Worm (Caenorhabditis elegans) whole organism, L1 larva: ENCODE data around the gene sre-45.

ENCODE experiments used
- aha-1 ChIP-seq: fragments of 150-350 bp; optimal IDR thresholded peaks from 2 replicates; lab custom pipeline; 2014; ENCODE audit warnings: missing biosample characterization, missing genetic modification characterization
- alr-1 ChIP-seq: fragments of 200-800 bp; sonication (Bioruptor generic); optimal IDR thresholded peaks from 2 replicates; lab custom pipeline; 2018; ENCODE audit warnings: borderline replicate concordance, mild to moderate bottlenecking, missing genetic modification characterization, missing compliant biosample characterization
- ceh-63 ChIP-seq: fragments of 200-800 bp; sonication (Bioruptor generic); optimal IDR thresholded peaks from 2 replicates; lab custom pipeline; 2018; ENCODE audit warnings: mild to moderate bottlenecking, missing genetic modification characterization, missing compliant biosample characterization
- ceh-88 ChIP-seq: fragments of 200-800 bp; sonication (Bioruptor generic); IDR thresholded peaks from 2 replicates; pipeline ENCODE4 v1.3.6; 2022; ENCODE audit warnings: missing genetic modification characterization, missing compliant biosample characterization
- fkh-10 ChIP-seq: sonication (generic microtip); optimal IDR thresholded peaks from 2 replicates; lab custom pipeline; 2017; ENCODE audit warnings: missing biosample characterization, missing genetic modification reagents, missing genetic modification characterization
- fkh-4 ChIP-seq: sonication (generic microtip); optimal IDR thresholded peaks from 2 replicates; lab custom pipeline; 2016; ENCODE audit warnings: missing compliant biosample characterization, missing genetic modification characterization, borderline replicate concordance
- grh-1 ChIP-seq: fragments of 200-800 bp; sonication (Bioruptor generic); IDR thresholded peaks from 2 replicates; pipeline ENCODE4 v1.3.6; 2022; ENCODE audit warnings: missing genetic modification reagents, missing genetic modification characterization, missing compliant biosample characterization
- hlh-4 ChIP-seq: sonication (generic microtip); optimal IDR thresholded peaks from 2 replicates; lab custom pipeline; 2016; ENCODE audit warnings: mild to moderate bottlenecking, missing genetic modification characterization, missing compliant biosample characterization
- isw-1 ChIP-seq: fragments of 200-800 bp; sonication (Bioruptor generic); IDR thresholded peaks from 2 replicates; pipeline ENCODE4 v1.3.6; 2022; ENCODE audit warnings: missing genetic modification characterization, missing compliant biosample characterization
- jun-1 ChIP-seq: fragments of 150-350 bp; optimal IDR thresholded peaks from 2 replicates; lab custom pipeline; 2014; ENCODE audit warnings: missing biosample characterization, missing genetic modification reagents, missing genetic modification characterization
- lin-14 ChIP-seq: fragments of 200-800 bp; sonication (Bioruptor generic); optimal IDR thresholded peaks from 2 replicates; lab custom pipeline; 2018; ENCODE audit warnings: mild to moderate bottlenecking, missing genetic modification characterization, moderate library complexity, missing compliant biosample characterization
- lsy-2 ChIP-seq, 2 experiments: fragments of 150-350 bp; optimal IDR thresholded peaks; 2 replicates each; lab custom pipeline; 2014; ENCODE audit warnings: missing biosample characterization in 2 of 2, missing genetic modification characterization in 2 of 2
- nhr-85 ChIP-seq: sonication (generic microtip); peaks from one replicate; lab custom pipeline; 2016; ENCODE audit warnings: missing genetic modification characterization, inconsistent platforms, missing compliant biosample characterization
- pag-3 ChIP-seq: sonication (generic microtip); optimal IDR thresholded peaks from 2 replicates; lab custom pipeline; 2017; ENCODE audit warnings: missing genetic modification characterization, mild to moderate bottlenecking, missing compliant biosample characterization, antibody characterized with exemption, borderline replicate concordance; ENCODE audit not compliant: insufficient read depth
- swsn-7 ChIP-seq: sonication (generic microtip); optimal IDR thresholded peaks from 2 replicates; lab custom pipeline; 2016; ENCODE audit warnings: missing genetic modification characterization, missing compliant biosample characterization
- vab-15 ChIP-seq: sonication (generic microtip); optimal IDR thresholded peaks from 2 replicates; lab custom pipeline; 2017; ENCODE audit warnings: missing genotype, mild to moderate bottlenecking, missing genetic modification characterization, missing compliant biosample characterization
- xbp-1 ChIP-seq: sonication (generic microtip); optimal IDR thresholded peaks from 2 replicates; lab custom pipeline; 2016; ENCODE audit warnings: missing genetic modification characterization, missing compliant biosample characterization
- zip-4 ChIP-seq: fragments of 200-800 bp; sonication (Bioruptor generic); optimal IDR thresholded peaks from 2 replicates; lab custom pipeline; 2018; ENCODE audit warnings: mild to moderate bottlenecking, missing genetic modification characterization, moderate library complexity, missing compliant biosample characterization
- ztf-11 ChIP-seq, 2 experiments: sonication (generic microtip); optimal IDR thresholded peaks; 2 replicates each; lab custom pipeline; 2016 to 2017; ENCODE audit warnings: missing genetic modification characterization in 2 of 2, missing biosample characterization in 1 of 2, missing compliant biosample characterization in 1 of 2
- ztf-4 ChIP-seq: fragments of 150-350 bp; optimal IDR thresholded peaks from 2 replicates; lab custom pipeline; 2014; ENCODE audit warnings: missing biosample characterization, missing genetic modification characterization

The sre-45 gene

DNA sequence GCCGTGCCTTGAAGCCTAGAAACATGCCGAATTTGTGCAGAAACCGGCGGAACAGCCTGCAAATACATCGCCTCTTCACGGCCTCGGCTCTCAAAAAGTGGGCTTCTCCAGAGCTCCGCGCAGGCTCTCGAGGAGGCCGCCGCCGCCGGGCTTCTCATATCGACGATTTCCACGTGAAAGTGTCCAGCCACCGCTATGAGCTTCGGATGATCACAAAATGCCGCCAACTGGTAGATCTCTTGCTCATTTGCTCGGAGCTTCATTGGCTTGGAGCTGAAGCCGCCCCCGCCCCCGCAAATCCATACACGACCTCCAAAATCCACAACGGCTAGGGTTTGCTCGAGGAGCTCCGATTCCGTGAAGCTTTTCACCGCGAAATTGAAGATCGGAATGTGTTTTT lies 42.9 kb downstream of the sre-45 start:
- TF ChIP-seq ztf-4 (tag; lab: Kevin White, UChicago) (no peak), grh-1 (GFP tag; lab: Robert Waterston, UW) (no peak), lin-14 (GFP tag; lab: Kevin White, UChicago) (no peak), fkh-10 (GFP tag; lab: Kevin White, UChicago) (no peak)

DNA sequence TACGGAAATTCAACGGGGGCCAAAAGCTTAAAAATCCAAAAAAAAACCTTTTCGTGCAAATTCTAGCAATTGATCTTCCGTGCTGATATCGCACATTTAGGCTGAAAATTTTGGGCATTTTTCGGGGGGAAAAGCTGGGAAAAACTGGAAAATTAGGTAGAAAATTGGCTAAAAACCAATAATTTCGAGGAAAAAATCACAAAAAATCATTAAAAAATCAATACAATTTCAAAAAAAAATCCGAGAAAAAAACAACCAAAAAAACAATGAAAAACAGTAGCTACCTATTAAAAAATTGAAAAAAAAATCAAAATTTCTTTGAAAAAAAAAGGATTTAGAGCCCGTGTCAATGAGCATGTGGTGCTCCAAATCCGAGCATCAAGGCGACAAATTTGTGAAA lies 50.2 kb downstream of the sre-45 start, which contains the start of gene Y48E1B.3:
Gene Y48E1B.3, minus strand, starts transcription at position 101 of the 400 bp plus-strand sequence.
- TF ChIP-seq lsy-2 (tag; optimal IDR thresholded peaks at IDR 0.05; lab: Kevin White, UChicago) (no peak), swsn-7 (no peak), jun-1 (tag; lab: Kevin White, UChicago) (no peak), xbp-1 (tag; lab: Kevin White, UChicago) (no peak), isw-1 (no peak), hlh-4 (no peak), ceh-88 (GFP tag; lab: Robert Waterston, UW) (no peak), alr-1 (tag; lab: Kevin White, UChicago) (no peak), zip-4 (no peak), pag-3 (tag; lab: Kevin White, UChicago) (no peak), aha-1 (no peak), vab-15 (tag; lab: Kevin White, UChicago) (no peak), nhr-85 (no peak), ceh-63 (GFP tag; lab: Kevin White, UChicago) (no peak), fkh-4 (no peak), ztf-11 (tag; optimal IDR thresholded peaks at IDR 0.05; lab: Kevin White, UChicago) (no peak)
- TF ChIP-seq, all 84 proteins: peak for 0
